Worm (Caenorhabditis elegans) whole organism, L4 larva: ENCODE measurements around the gene C07D10.6.
A peak's percentile ranks its signal among the peaks of the same experiment; 100 is the strongest.

ENCODE experiments used
- F37D6.2 ChIP-seq: sonication (generic microtip); optimal IDR thresholded peaks from 2 replicates; lab custom pipeline; 2016; ENCODE audit warnings: mild to moderate bottlenecking, missing genetic modification characterization, missing compliant biosample characterization
- T26A8.4 ChIP-seq: fragments of 200-800 bp; sonication (Bioruptor generic); IDR thresholded peaks from 2 replicates; pipeline ENCODE4 v1.3.6; 2022; ENCODE audit warnings: missing genetic modification characterization, missing compliant biosample characterization
- Y48G9A.11 ChIP-seq: fragments of 200-800 bp; sonication (Bioruptor generic); IDR thresholded peaks from 2 replicates; pipeline ENCODE4 v1.3.6; 2022; ENCODE audit warnings: missing genetic modification reagents, missing genetic modification characterization, missing compliant biosample characterization
- Y75B8A.6 ChIP-seq: fragments of 200-800 bp; sonication (Bioruptor generic); IDR thresholded peaks from 2 replicates; pipeline ENCODE4 v1.3.6; 2022; ENCODE audit warnings: missing genetic modification reagents, missing genetic modification characterization, missing compliant biosample characterization
- aha-1 ChIP-seq: fragments of 150-350 bp; peaks from one replicate; lab custom pipeline; 2014; ENCODE audit warnings: missing biosample characterization, missing genetic modification characterization
- ceh-20 ChIP-seq: fragments of 200-800 bp; sonication (Bioruptor generic); IDR thresholded peaks from 2 replicates; pipeline ENCODE4 v1.3.6; 2022; ENCODE audit warnings: missing genetic modification reagents, missing genetic modification characterization, missing compliant biosample characterization
- ceh-44 ChIP-seq: fragments of 200-800 bp; sonication (Bioruptor generic); IDR thresholded peaks from 2 replicates; pipeline ENCODE4 v1.3.6; 2022; ENCODE audit warnings: missing genetic modification reagents, missing genetic modification characterization, missing compliant biosample characterization
- ceh-62 ChIP-seq: sonication (generic microtip); optimal IDR thresholded peaks from 2 replicates; lab custom pipeline; 2017; ENCODE audit warnings: missing biosample characterization, missing genetic modification characterization
- cey-2 ChIP-seq: sonication (generic microtip); optimal IDR thresholded peaks from 3 replicates; lab custom pipeline; 2017; ENCODE audit warnings: missing genetic modification characterization, mild to moderate bottlenecking, missing compliant biosample characterization, antibody characterized with exemption, borderline replicate concordance; ENCODE audit not compliant: insufficient read depth
- ctbp-1 ChIP-seq: fragments of 200-800 bp; sonication (Bioruptor generic); IDR thresholded peaks from 2 replicates; pipeline ENCODE4 v1.3.6; 2022; ENCODE audit warnings: missing genetic modification reagents, missing genetic modification characterization, missing compliant biosample characterization
- daf-12 ChIP-seq: fragments of 150-350 bp; optimal IDR thresholded peaks from 2 replicates; lab custom pipeline; 2014; ENCODE audit warnings: missing biosample characterization, missing genetic modification reagents, missing genetic modification characterization
- daf-16 ChIP-seq, 3 experiments: sonication (generic microtip); optimal IDR thresholded peaks; 2 replicates each; lab custom pipeline; 2016 to 2017; ENCODE audit warnings: missing genetic modification characterization in 3 of 3, missing genetic modification reagents in 3 of 3, mild to moderate bottlenecking in 2 of 3, missing compliant biosample characterization in 2 of 3, missing biosample characterization in 1 of 3, moderate library complexity in 1 of 3
- daf-19 ChIP-seq: fragments of 200-800 bp; sonication (Bioruptor generic); conservative IDR thresholded peaks from 2 replicates; pipeline ENCODE4 v1.3.6; 2022; ENCODE audit warnings: missing genetic modification characterization, missing compliant biosample characterization
- dmd-6 ChIP-seq: fragments of 200-800 bp; sonication (Bioruptor generic); IDR thresholded peaks from 2 replicates; pipeline ENCODE4 v1.3.6; 2022; ENCODE audit warnings: missing genetic modification reagents, missing genetic modification characterization, missing compliant biosample characterization
- dmd-8 ChIP-seq: fragments of 200-800 bp; sonication (Bioruptor generic); IDR thresholded peaks from 2 replicates; pipeline ENCODE4 v1.3.6; 2022; ENCODE audit warnings: missing genetic modification characterization, missing compliant biosample characterization
- dpl-1 ChIP-seq: fragments of 150-350 bp; optimal IDR thresholded peaks from 2 replicates; lab custom pipeline; 2014; ENCODE audit warnings: missing biosample characterization, missing genetic modification reagents, missing genetic modification characterization
- duxl-1 ChIP-seq: sonication (generic microtip); optimal IDR thresholded peaks from 2 replicates; lab custom pipeline; 2016; ENCODE audit warnings: mild to moderate bottlenecking, missing genetic modification characterization, moderate library complexity, missing compliant biosample characterization; ENCODE audit not compliant: poor library complexity
- dve-1 ChIP-seq: sonication (generic microtip); optimal IDR thresholded peaks from 2 replicates; lab custom pipeline; 2017; ENCODE audit warnings: antibody characterized with exemption, mild to moderate bottlenecking, missing genetic modification characterization, missing compliant biosample characterization; ENCODE audit not compliant: insufficient read depth
- hif-1 ChIP-seq, 2 experiments: sonication (generic microtip); optimal IDR thresholded peaks; 2 replicates each; lab custom pipeline; 2016 to 2017; ENCODE audit warnings: missing compliant biosample characterization in 2 of 2, missing genetic modification characterization in 2 of 2, missing genetic modification reagents in 2 of 2, missing genotype in 2 of 2, mild to moderate bottlenecking in 1 of 2
- hlh-11 ChIP-seq: fragments of 200-800 bp; sonication (Bioruptor generic); optimal IDR thresholded peaks from 2 replicates; lab custom pipeline; 2018; ENCODE audit warnings: mild to moderate bottlenecking, missing genetic modification characterization, missing compliant biosample characterization
- lin-13 ChIP-seq: fragments of 150-350 bp; optimal IDR thresholded peaks from 2 replicates; lab custom pipeline; 2014; ENCODE audit warnings: missing biosample characterization, missing genetic modification reagents, missing genetic modification characterization
- lsy-2 ChIP-seq, 2 experiments: fragments of 150-350 bp in 1 of 2; sonication (generic microtip) in 1 of 2; optimal IDR thresholded peaks; 2 replicates each; lab custom pipeline; 2014 to 2017; ENCODE audit warnings: missing biosample characterization in 2 of 2, missing genetic modification characterization in 2 of 2
- mdl-1 ChIP-seq, 2 experiments: fragments of 150-350 bp in 1 of 2; sonication (generic microtip) in 1 of 2; optimal IDR thresholded peaks; 2 replicates each; lab custom pipeline; 2014 to 2017; ENCODE audit warnings: missing biosample characterization in 2 of 2, missing genetic modification characterization in 2 of 2
- mep-1 ChIP-seq: fragments of 150-350 bp; sonication (generic microtip); optimal IDR thresholded peaks from 3 replicates; lab custom pipeline; 2014; ENCODE audit warnings: missing biosample characterization, missing genetic modification characterization
- nhr-25 ChIP-seq: sonication (generic microtip); optimal IDR thresholded peaks from 2 replicates; lab custom pipeline; 2017; ENCODE audit warnings: missing genetic modification characterization, mild to moderate bottlenecking, missing compliant biosample characterization, antibody characterized with exemption, moderate library complexity, borderline replicate concordance; ENCODE audit not compliant: insufficient read depth
- nhr-28 ChIP-seq: fragments of 150-350 bp; optimal IDR thresholded peaks from 2 replicates; lab custom pipeline; 2014; ENCODE audit warnings: missing biosample characterization, missing genetic modification characterization
- nhr-42 ChIP-seq: fragments of 200-800 bp; sonication (Bioruptor generic); IDR thresholded peaks from 2 replicates; pipeline ENCODE4 v1.3.6; 2022; ENCODE audit warnings: missing genetic modification characterization, missing compliant biosample characterization
- nhr-48 ChIP-seq: sonication (generic microtip); optimal IDR thresholded peaks from 2 replicates; lab custom pipeline; 2016; ENCODE audit warnings: mild to moderate bottlenecking, missing genetic modification characterization, missing compliant biosample characterization
- pqm-1 ChIP-seq: sonication (generic microtip); optimal IDR thresholded peaks from 2 replicates; lab custom pipeline; 2017; ENCODE audit warnings: missing biosample characterization, missing genetic modification characterization
- spr-1 ChIP-seq: sonication (generic microtip); optimal IDR thresholded peaks from 2 replicates; lab custom pipeline; 2016; ENCODE audit warnings: mild to moderate bottlenecking, missing genetic modification characterization, missing compliant biosample characterization
- unc-62 ChIP-seq, 3 experiments: fragments of 150-350 bp in 1 of 3; sonication (generic microtip); optimal IDR thresholded peaks in 2 of 3; peaks in 1 of 3; 1 replicate in 1 of 3; 2 replicates in 2 of 3; lab custom pipeline; 2014 to 2017; ENCODE audit warnings: missing biosample characterization in 3 of 3, missing genetic modification characterization in 3 of 3, missing genetic modification reagents in 3 of 3, missing genotype in 1 of 3
- ztf-11 ChIP-seq: fragments of 150-350 bp; optimal IDR thresholded peaks from 2 replicates; lab custom pipeline; 2014; ENCODE audit warnings: missing biosample characterization, missing genetic modification characterization

The C07D10.6 gene

DNA sequence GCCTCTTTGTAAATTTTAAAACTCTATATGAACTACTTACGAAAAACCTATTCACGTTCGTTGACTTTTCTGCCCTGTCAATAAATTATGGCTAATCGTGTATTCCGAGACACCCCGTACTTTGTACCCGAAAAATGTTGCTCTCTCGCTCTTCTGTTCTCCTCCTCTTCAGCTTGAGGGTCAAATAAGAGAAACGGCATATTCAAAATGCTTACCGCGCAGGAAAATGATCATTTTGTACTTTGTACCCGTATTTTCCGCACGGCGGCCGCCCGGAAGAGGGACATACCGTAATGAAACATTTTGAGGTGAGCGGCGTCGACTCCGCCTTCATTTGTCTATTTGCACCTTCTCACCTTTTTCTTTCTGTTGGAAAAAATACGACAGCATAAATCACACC is 35.5 kb upstream of the C07D10.6 start:
- TF ChIP-seq T26A8.4 (GFP tag; lab: Robert Waterston, UW) (0 out of 2 replicates have a peak, but pooled peaks have one; percentile 8), lsy-2 (tag; optimal IDR thresholded peaks at IDR 0.05; lab: Kevin White, UChicago) (no peak), Y75B8A.6 (GFP tag; lab: Robert Waterston, UW) (no peak), aha-1 (tag; lab: Kevin White, UChicago) (peak; percentile 6), daf-12 (tag; lab: Kevin White, UChicago) (no peak), dmd-8 (0 out of 2 replicates have a peak, but pooled peaks have one; percentile 16)
- TF ChIP-seq, all 104 proteins: peak for 3

DNA sequence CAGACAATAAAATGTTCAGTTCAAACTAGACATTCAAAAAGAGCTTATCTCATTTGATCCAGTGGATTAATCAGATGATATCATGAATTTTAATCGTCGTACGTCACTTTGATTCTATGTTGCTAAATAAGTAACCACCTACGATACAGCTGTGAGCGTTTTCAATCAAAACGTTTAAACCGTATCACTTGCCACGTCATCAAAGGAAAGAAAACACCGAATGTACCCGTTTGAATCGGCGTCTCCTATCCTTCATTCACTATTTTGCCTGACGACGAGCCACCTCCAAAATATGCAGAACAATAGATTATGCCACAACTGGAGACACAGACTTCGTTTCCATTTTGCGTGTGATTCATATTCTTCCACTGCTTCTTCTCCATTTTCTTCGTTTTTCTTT is 33.3 kb upstream of the C07D10.6 start:
- TF ChIP-seq dpl-1 (GFP tag; lab: Kevin White, UChicago) (no peak), daf-19 (GFP tag; lab: Robert Waterston, UW) (no peak), unc-62 (GFP tag; optimal IDR thresholded peaks at IDR 0.05 in 1 of 2; lab: Kevin White, UChicago) (peak in 1 of 2 experiments; percentile 98), unc-62 (tag; optimal IDR thresholded peaks at IDR 0.05; lab: Kevin White, UChicago) (no peak), nhr-42 (no peak), hlh-11 (tag; lab: Kevin White, UChicago) (peak; percentile 4), ceh-44 (GFP tag; lab: Robert Waterston, UW) (no peak), ztf-11 (tag; lab: Kevin White, UChicago) (no peak), ceh-20 (GFP tag; lab: Robert Waterston, UW) (no peak), nhr-25 (tag; lab: Kevin White, UChicago) (no peak), nhr-28 (tag; lab: Kevin White, UChicago) (no peak), daf-16 (GFP tag; optimal IDR thresholded peaks at IDR 0.05; lab: Kevin White, UChicago) (no peak), daf-16 (tag; optimal IDR thresholded peaks at IDR 0.05; lab: Kevin White, UChicago) (no peak)

DNA sequence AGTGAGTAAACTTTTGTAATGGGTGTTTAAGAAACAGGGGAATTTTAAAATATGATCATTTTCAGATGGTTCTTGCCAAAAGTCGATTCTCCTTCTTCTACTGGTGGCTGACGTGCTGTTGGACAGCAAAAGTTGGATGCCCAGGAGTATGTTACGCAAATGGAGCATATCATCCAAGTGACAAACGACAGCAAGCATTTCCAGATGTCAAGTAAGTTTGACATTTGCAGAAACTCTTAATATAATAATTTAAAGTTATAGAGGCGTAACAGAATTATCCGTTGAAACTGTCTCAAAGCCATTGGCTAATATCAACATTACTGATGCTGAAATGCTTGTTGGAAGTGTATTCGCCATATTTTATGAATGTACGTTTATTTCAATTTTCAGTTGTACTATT is 31.1 kb upstream of the C07D10.6 start:
- TF ChIP-seq aha-1 (tag; lab: Kevin White, UChicago) (peak; percentile 71), dmd-6 (no peak), ceh-62 (no peak), unc-62 (GFP tag; optimal IDR thresholded peaks at IDR 0.05 in 1 of 2; lab: Kevin White, UChicago) (peak in 1 of 2 experiments; percentile 25), unc-62 (tag; optimal IDR thresholded peaks at IDR 0.05; lab: Kevin White, UChicago) (no peak), T26A8.4 (GFP tag; lab: Robert Waterston, UW) (0 out of 2 replicates have a peak, but pooled peaks have one; percentile 26), duxl-1 (tag; lab: Kevin White, UChicago) (peak; percentile 38), pqm-1 (no peak), lin-13 (GFP tag; lab: Kevin White, UChicago) (no peak), hif-1 (tag; optimal IDR thresholded peaks at IDR 0.05; lab: Kevin White, UChicago) (no peak)

DNA sequence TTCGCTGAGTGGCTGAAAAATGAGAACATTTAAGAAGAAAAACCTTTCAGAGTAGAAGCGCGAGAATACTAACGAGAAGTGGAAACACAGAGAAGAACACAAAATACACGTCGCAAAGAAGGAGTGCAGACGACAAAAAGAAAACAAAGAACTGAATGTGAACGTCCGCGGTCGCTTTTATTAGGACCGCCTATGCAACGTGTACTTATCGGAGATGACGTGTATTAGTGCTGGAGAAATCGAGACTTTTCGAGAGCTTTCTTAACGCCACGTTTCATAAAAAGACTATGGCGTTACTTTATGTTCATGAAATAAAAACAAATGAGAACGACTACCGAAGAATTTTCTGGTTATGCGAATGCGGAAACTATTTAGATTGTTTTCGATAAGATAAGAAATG is 26.6 kb upstream of the C07D10.6 start, which contains the start of gene hsp-4:
TSS of gene hsp-4 (minus strand) at position 139 of the 400 bp plus-strand sequence.
- TF ChIP-seq aha-1 (tag; lab: Kevin White, UChicago) = peak; percentile 60
- no peak for TF ChIP-seq hif-1 (tag; optimal IDR thresholded peaks at IDR 0.05; lab: Kevin White, UChicago)
- no peak for TF ChIP-seq dpl-1 (GFP tag; lab: Kevin White, UChicago)
- TF ChIP-seq nhr-48 (tag; lab: Kevin White, UChicago) = peak; percentile 31
- no peak for TF ChIP-seq Y48G9A.11 (GFP tag; lab: Robert Waterston, UW)
- no peak for TF ChIP-seq unc-62 (GFP tag; optimal IDR thresholded peaks at IDR 0.05 in 1 of 2; lab: Kevin White, UChicago)
- no peak for TF ChIP-seq unc-62 (tag; optimal IDR thresholded peaks at IDR 0.05; lab: Kevin White, UChicago)
- TF ChIP-seq ctbp-1 (GFP tag; lab: Robert Waterston, UW) = no peak
- TF ChIP-seq spr-1 (tag; lab: Kevin White, UChicago) = no peak
- TF ChIP-seq mdl-1 (tag; optimal IDR thresholded peaks at IDR 0.05; lab: Kevin White, UChicago) = peak in 1 of 2 experiments; percentile 27
- TF ChIP-seq F37D6.2 = no peak
- TF ChIP-seq daf-16 (GFP tag; optimal IDR thresholded peaks at IDR 0.05; lab: Kevin White, UChicago) = no peak
- TF ChIP-seq daf-16 (tag; optimal IDR thresholded peaks at IDR 0.05; lab: Kevin White, UChicago) = peak; percentile 20
- TF ChIP-seq mep-1 (tag; lab: Kevin White, UChicago) = peak; percentile 25
- TF ChIP-seq cey-2 (tag; lab: Kevin White, UChicago) = no peak
- peak; percentile 41 for TF ChIP-seq hlh-11 (tag; lab: Kevin White, UChicago)
- peak; percentile 23 for TF ChIP-seq nhr-28 (tag; lab: Kevin White, UChicago)
- TF ChIP-seq dve-1 (tag; lab: Kevin White, UChicago) = peak; percentile 7
- peak in 1 of 2 experiments; percentile 45 for TF ChIP-seq lsy-2 (tag; optimal IDR thresholded peaks at IDR 0.05; lab: Kevin White, UChicago)
